Worm (Caenorhabditis elegans): ENCODE results near the gene smg-6.

smg-6 gene

DNA sequence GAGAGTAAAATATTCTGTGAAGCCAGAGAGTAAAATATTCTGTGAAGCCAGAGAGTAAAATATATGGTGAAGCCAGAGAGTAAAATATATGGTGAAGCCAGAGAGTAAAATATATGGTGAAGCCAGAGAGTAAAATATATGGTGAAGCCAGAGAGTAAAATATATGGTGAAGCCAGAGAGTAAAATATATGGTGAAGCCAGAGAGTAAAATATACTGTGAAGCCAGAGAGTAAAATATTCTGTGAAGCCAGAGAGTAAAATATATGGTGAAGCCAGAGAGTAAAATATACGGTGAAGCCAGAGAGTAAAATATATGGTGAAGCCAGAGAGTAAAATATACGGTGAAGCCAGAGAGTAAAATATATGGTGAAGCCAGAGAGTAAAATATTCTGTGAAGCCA lies 25.6 kb downstream of the smg-6 start:
- peak; percentile 99 for TF ChIP-seq ceh-58 (GFP tag; IDR thresholded peaks at IDR 0.05)
- 0 out of 2 replicates have a peak, but pooled peaks have one; percentile 25 for TF ChIP-seq D2030.7 (GFP tag; IDR thresholded peaks at IDR 0.05)
- 0 out of 2 replicates have a peak, but pooled peaks have one; percentile 37 for TF ChIP-seq B0019.2 (GFP tag; conservative IDR thresholded peaks at IDR 0.05)
- peak; percentile 80 for TF ChIP-seq hsf-1 (GFP tag; IDR thresholded peaks at IDR 0.05)
- peak; percentile 76; the same call in 1 of the 2 replicates for TF ChIP-seq Y56A3A.18 (GFP tag; IDR thresholded peaks at IDR 0.05)
- peak; percentile 77 for TF ChIP-seq attf-6 (GFP tag; IDR thresholded peaks at IDR 0.05)
- TF ChIP-seq ztf-25 (GFP tag; IDR thresholded peaks at IDR 0.05): peak; percentile 79; the same call in 1 of the 2 replicates
- TF ChIP-seq nfya-2 (GFP tag; IDR thresholded peaks at IDR 0.05): peak; percentile 90
- peak; percentile 85; the same call in 1 of the 2 replicates for TF ChIP-seq ztf-6 (GFP tag; IDR thresholded peaks at IDR 0.05)
- TF ChIP-seq nhr-120 (GFP tag; IDR thresholded peaks at IDR 0.05): 0 out of 2 replicates have a peak, but pooled peaks have one; percentile 70
- peak; percentile 61; the same call in 1 of the 2 replicates for TF ChIP-seq Y95B8A.8 (GFP tag; IDR thresholded peaks at IDR 0.05)
- peak; percentile 96 for TF ChIP-seq madf-3 (GFP tag; IDR thresholded peaks at IDR 0.05)
- TF ChIP-seq let-526 (GFP tag; IDR thresholded peaks at IDR 0.05): peak; percentile 93
- peak; percentile 46; the same call in 1 of the 2 replicates for TF ChIP-seq madf-6 (GFP tag; IDR thresholded peaks at IDR 0.05)
- peak; percentile 67; the same call in 1 of the 2 replicates for TF ChIP-seq attf-3 (GFP tag; conservative IDR thresholded peaks at IDR 0.05)
- peak; percentile 65; the same call in 1 of the 2 replicates for TF ChIP-seq ceh-91 (GFP tag; IDR thresholded peaks at IDR 0.05)
- peak; percentile 79 for TF ChIP-seq hmg-20 (GFP tag; IDR thresholded peaks at IDR 0.05)
- TF ChIP-seq F33H1.4 (GFP tag; IDR thresholded peaks at IDR 0.05): peak; percentile 16; the same call in 1 of the 2 replicates
- peak; percentile 52; the same call in 1 of the 2 replicates for TF ChIP-seq madf-8 (GFP tag; conservative IDR thresholded peaks at IDR 0.05)
- TF ChIP-seq hmg-1.2 (GFP tag; IDR thresholded peaks at IDR 0.05): peak; percentile 32; the same call in 1 of the 2 replicates
- TF ChIP-seq F39B2.1 (GFP tag; IDR thresholded peaks at IDR 0.05): peak; percentile 86
- peak; percentile 45; the same call in 1 of the 2 replicates for TF ChIP-seq ceh-100 (GFP tag; IDR thresholded peaks at IDR 0.05)
- peak; percentile 39; the same call in 1 of the 2 replicates for TF ChIP-seq K11D2.4 (GFP tag; IDR thresholded peaks at IDR 0.05)
- TF ChIP-seq lag-1 (GFP tag; IDR thresholded peaks at IDR 0.05): 0 out of 2 replicates have a peak, but pooled peaks have one; percentile 7
- peak; percentile 77 for TF ChIP-seq lin-26 (GFP tag; IDR thresholded peaks at IDR 0.05)
- TF ChIP-seq rcor-1 (GFP tag; IDR thresholded peaks at IDR 0.05): peak; percentile 51
- TF ChIP-seq Y53G8AR.9 (GFP tag; conservative IDR thresholded peaks at IDR 0.05): peak; percentile 87
- TF ChIP-seq cebp-2 (GFP tag; IDR thresholded peaks at IDR 0.05): peak; percentile 94; the same call in 1 of the 2 replicates
- peak; percentile 71; the same call in 1 of the 2 replicates for TF ChIP-seq egl-18 (GFP tag; IDR thresholded peaks at IDR 0.05)
- TF ChIP-seq Y53F4B.3 (GFP tag; IDR thresholded peaks at IDR 0.05): peak; percentile 99
- TF ChIP-seq bed-1 (GFP tag; IDR thresholded peaks at IDR 0.05): peak; percentile 96
- peak; percentile 87 for TF ChIP-seq ceh-40 (GFP tag; IDR thresholded peaks at IDR 0.05)
- TF ChIP-seq egrh-3 (GFP tag; IDR thresholded peaks at IDR 0.05): peak; percentile 100

- TF ChIP-seq egrh-3 (GFP tag; IDR thresholded peaks at IDR 0.05) (peak; percentile 91), Y53F4B.3 (GFP tag; IDR thresholded peaks at IDR 0.05) (peak; percentile 75; the same call in 1 of the 2 replicates)
Observed at ce11 chrIII:2500073-2500472, 26.4 kb downstream of the smg-6 start.

DNA sequence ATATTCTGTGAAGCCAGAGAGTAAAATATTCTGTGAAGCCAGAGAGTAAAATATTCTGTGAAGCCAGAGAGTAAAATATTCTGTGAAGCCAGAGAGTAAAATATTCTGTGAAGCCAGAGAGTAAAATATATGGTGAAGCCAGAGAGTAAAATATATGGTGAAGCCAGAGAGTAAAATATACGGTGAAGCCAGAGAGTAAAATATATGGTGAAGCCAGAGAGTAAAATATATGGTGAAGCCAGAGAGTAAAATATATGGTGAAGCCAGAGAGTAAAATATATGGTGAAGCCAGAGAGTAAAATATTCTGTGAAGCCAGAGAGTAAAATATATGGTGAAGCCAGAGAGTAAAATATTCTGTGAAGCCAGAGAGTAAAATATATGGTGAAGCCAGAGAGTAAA lies 27.0 kb downstream of the smg-6 start:
- TF ChIP-seq egrh-3 (GFP tag; IDR thresholded peaks at IDR 0.05): peak; percentile 99
- peak; percentile 85; the same call in 1 of the 2 replicates for TF ChIP-seq Y53F4B.3 (GFP tag; IDR thresholded peaks at IDR 0.05)

All from whole organism, young adult.